Worm (Caenorhabditis elegans) whole organism, L2 larva: ENCODE results near the gene npr-16.

ENCODE experiments used
- F13H6.1 ChIP-seq: sonication (generic microtip); optimal IDR thresholded peaks from 2 replicates; lab custom pipeline; 2016; ENCODE audit warnings: missing genetic modification characterization, missing compliant biosample characterization
- ama-1 ChIP-seq: fragments of 150-350 bp; optimal IDR thresholded peaks from 2 replicates; lab custom pipeline; 2018; ENCODE audit warnings: inconsistent platforms
- blmp-1 ChIP-seq: sonication (generic microtip); optimal IDR thresholded peaks from 2 replicates; lab custom pipeline; 2017; ENCODE audit warnings: missing genetic modification characterization, mild to moderate bottlenecking, missing compliant biosample characterization, antibody characterized with exemption, moderate library complexity; ENCODE audit not compliant: insufficient read depth
- egl-27 ChIP-seq: sonication (generic microtip); optimal IDR thresholded peaks from 3 replicates; lab custom pipeline; 2017; ENCODE audit warnings: missing biosample characterization, missing genetic modification reagents, missing genetic modification characterization
- mdl-1 ChIP-seq, 2 experiments: fragments of 150-350 bp in 1 of 2; sonication (generic microtip) in 1 of 2; optimal IDR thresholded peaks; 2 replicates each; lab custom pipeline; 2017; ENCODE audit warnings: missing biosample characterization in 2 of 2, missing genetic modification characterization in 2 of 2
- nhr-12 ChIP-seq: fragments of 150-350 bp; optimal IDR thresholded peaks from 2 replicates; lab custom pipeline; 2014; ENCODE audit warnings: missing biosample characterization, missing genetic modification characterization
- nhr-23 ChIP-seq: fragments of 150-350 bp; optimal IDR thresholded peaks from 2 replicates; lab custom pipeline; 2014; ENCODE audit warnings: missing biosample characterization, missing genetic modification reagents, missing genetic modification characterization
- nhr-25 ChIP-seq: fragments of 150-350 bp; sonication (generic microtip); optimal IDR thresholded peaks from 3 replicates; lab custom pipeline; 2014; ENCODE audit warnings: missing biosample characterization, missing genetic modification characterization
- skn-1 ChIP-seq: sonication (generic microtip); optimal IDR thresholded peaks from 2 replicates; lab custom pipeline; 2017; ENCODE audit warnings: missing biosample characterization, missing genetic modification characterization
- snpc-4 ChIP-seq: fragments of 150-350 bp; optimal IDR thresholded peaks from 2 replicates; lab custom pipeline; 2014; ENCODE audit warnings: missing biosample characterization, missing genetic modification characterization

DNA sequence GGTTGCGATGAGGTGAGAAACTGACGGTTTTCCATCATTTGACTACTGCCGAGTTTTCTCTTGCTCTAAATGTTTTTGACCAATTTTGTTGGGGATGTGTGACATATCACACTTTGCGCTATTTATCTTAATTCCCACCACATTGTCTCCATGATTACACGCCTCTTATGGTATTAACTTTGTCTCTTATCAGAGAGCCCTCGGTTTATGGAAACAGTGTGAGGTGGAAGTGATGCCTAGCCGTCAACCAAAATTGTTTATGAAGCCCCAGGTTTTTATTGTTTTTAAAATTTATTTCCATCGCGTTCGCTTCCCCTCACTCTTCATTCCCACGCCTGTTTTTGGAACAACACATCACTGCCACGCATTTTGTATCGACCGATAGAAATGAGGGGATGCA, 32.6 kb downstream of the npr-16 start:
- TF ChIP-seq mdl-1 (tag; optimal IDR thresholded peaks at IDR 0.05; lab: Kevin White, UChicago) (no peak), egl-27 (tag; lab: Kevin White, UChicago) (no peak), skn-1 (tag; lab: Kevin White, UChicago) (no peak), snpc-4 (no peak), F13H6.1 (no peak), blmp-1 (tag; lab: Kevin White, UChicago) (no peak), nhr-23 (tag; lab: Kevin White, UChicago) (no peak), ama-1 (no peak), nhr-25 (tag; lab: Kevin White, UChicago) (no peak), nhr-12 (tag; lab: Kevin White, UChicago) (no peak)
